Fruit fly (Drosophila melanogaster): ENCODE results near the gene mRpL16.

DNA sequence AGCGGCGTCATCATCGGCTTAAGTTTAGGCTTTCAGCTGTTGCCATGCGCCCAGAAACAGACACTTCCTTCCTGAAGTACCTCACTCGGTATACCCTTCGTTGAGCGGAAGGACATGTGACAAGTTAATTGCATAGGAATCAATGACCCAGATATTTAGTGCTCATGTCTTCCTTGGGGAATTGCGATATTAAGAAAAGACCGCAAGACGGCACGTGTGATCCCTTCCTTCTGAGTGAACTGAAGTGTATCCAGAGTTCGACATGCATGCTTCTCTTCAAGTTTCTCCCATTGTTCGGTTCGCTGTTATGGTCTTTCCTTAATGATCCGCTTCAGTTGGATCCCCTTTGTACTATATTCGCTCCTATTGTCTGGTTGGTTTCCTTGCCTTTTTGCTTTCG is 49.5 kb upstream of the mRpL16 start:
- no peak for TF ChIP-seq CG8478 (optimal IDR thresholded peaks at IDR 0.05)
- no peak for TF ChIP-seq CTCF (optimal IDR thresholded peaks at IDR 0.05)

Data from S2 (cell line).